Worm (Caenorhabditis elegans) whole organism, young adult: ENCODE data around the gene tpa-1.

ENCODE experiments used
- B0019.2 ChIP-seq: fragments of 200-800 bp; sonication (Bioruptor generic); conservative IDR thresholded peaks from 2 replicates; pipeline ENCODE4 v1.3.6; 2022; ENCODE audit warnings: missing genetic modification reagents, missing genetic modification characterization, missing compliant biosample characterization
- B0035.1 ChIP-seq: sonication (generic microtip); optimal IDR thresholded peaks from 2 replicates; lab custom pipeline; 2016; ENCODE audit warnings: missing genetic modification characterization, mild to moderate bottlenecking, missing compliant biosample characterization, missing genotype, missing genetic modification reagents
- D2030.7 ChIP-seq: fragments of 200-800 bp; sonication (Bioruptor generic); IDR thresholded peaks from 2 replicates; pipeline ENCODE4 v1.3.6; 2022; ENCODE audit warnings: missing genetic modification reagents, missing genetic modification characterization, missing compliant biosample characterization
- F10E7.11 ChIP-seq: sonication (generic microtip); optimal IDR thresholded peaks from 2 replicates; lab custom pipeline; 2017; ENCODE audit warnings: mild to moderate bottlenecking, missing genetic modification characterization, moderate library complexity, missing compliant biosample characterization
- K12H6.12 ChIP-seq: fragments of 200-800 bp; sonication (Bioruptor generic); optimal IDR thresholded peaks from 2 replicates; lab custom pipeline; 2018; ENCODE audit warnings: mild to moderate bottlenecking, missing genetic modification characterization, missing compliant biosample characterization
- Y53F4B.3 ChIP-seq: fragments of 200-800 bp; sonication (Bioruptor generic); IDR thresholded peaks from 2 replicates; pipeline ENCODE4 v1.3.6; 2022; ENCODE audit warnings: missing genetic modification reagents, missing genetic modification characterization, missing compliant biosample characterization
- Y67H2A.10 ChIP-seq: fragments of 200-800 bp; sonication (Bioruptor generic); conservative IDR thresholded peaks from 2 replicates; pipeline ENCODE4 v1.3.6; 2022; ENCODE audit warnings: missing genetic modification reagents, missing genetic modification characterization, missing compliant biosample characterization
- attf-5 ChIP-seq: fragments of 200-800 bp; sonication (Bioruptor generic); optimal IDR thresholded peaks from 2 replicates; lab custom pipeline; 2018; ENCODE audit warnings: mild to moderate bottlenecking, missing genetic modification characterization, missing compliant biosample characterization
- bed-1 ChIP-seq: fragments of 200-800 bp; sonication (Bioruptor generic); IDR thresholded peaks from 2 replicates; pipeline ENCODE4 v1.3.6; 2022; ENCODE audit warnings: missing genetic modification reagents, missing genetic modification characterization, missing compliant biosample characterization
- cebp-1 ChIP-seq, 2 experiments: fragments of 200-800 bp in 1 of 2; sonication (Bioruptor generic) in 1 of 2; sonication (generic microtip) in 1 of 2; IDR thresholded peaks in 1 of 2; optimal IDR thresholded peaks in 1 of 2; 2 replicates each; pipeline versions ENCODE4 v1.3.6 to Lab custom; 2017 to 2022; ENCODE audit warnings: missing compliant biosample characterization in 2 of 2, missing genetic modification characterization in 2 of 2, mild to moderate bottlenecking in 1 of 2, missing genetic modification reagents in 1 of 2, moderate library complexity in 1 of 2
- cebp-2 ChIP-seq: fragments of 200-800 bp; sonication (Bioruptor generic); IDR thresholded peaks from 2 replicates; pipeline ENCODE4 v1.3.6; 2022; ENCODE audit warnings: missing genetic modification characterization, missing compliant biosample characterization
- chd-7 ChIP-seq: sonication (generic microtip); optimal IDR thresholded peaks from 2 replicates; lab custom pipeline; 2016; ENCODE audit warnings: mild to moderate bottlenecking, missing genetic modification characterization, moderate library complexity, missing compliant biosample characterization
- egrh-3 ChIP-seq: fragments of 200-800 bp; sonication (Bioruptor generic); IDR thresholded peaks from 2 replicates; pipeline ENCODE4 v1.3.6; 2022; ENCODE audit warnings: missing genetic modification reagents, missing genetic modification characterization, missing compliant biosample characterization
- ekl-4 ChIP-seq: fragments of 200-800 bp; sonication (Bioruptor generic); IDR thresholded peaks from 2 replicates; pipeline ENCODE4 v1.3.6; 2022; ENCODE audit warnings: missing genetic modification reagents, missing genetic modification characterization, missing compliant biosample characterization
- ets-4 ChIP-seq: fragments of 200-800 bp; sonication (Bioruptor generic); optimal IDR thresholded peaks from 2 replicates; lab custom pipeline; 2018; ENCODE audit warnings: mild to moderate bottlenecking, missing genetic modification characterization, missing compliant biosample characterization
- fkh-3 ChIP-seq: sonication (generic microtip); optimal IDR thresholded peaks from 2 replicates; lab custom pipeline; 2016; ENCODE audit warnings: mild to moderate bottlenecking, missing genetic modification characterization, missing compliant biosample characterization
- hmg-1.2 ChIP-seq: fragments of 200-800 bp; sonication (Bioruptor generic); IDR thresholded peaks from 2 replicates; pipeline ENCODE4 v1.3.6; 2022; ENCODE audit warnings: missing genetic modification reagents, missing genetic modification characterization, missing compliant biosample characterization
- hmg-20 ChIP-seq: fragments of 200-800 bp; sonication (Bioruptor generic); IDR thresholded peaks from 2 replicates; pipeline ENCODE4 v1.3.6; 2022; ENCODE audit warnings: missing genetic modification reagents, missing genetic modification characterization, missing compliant biosample characterization
- lin-54 ChIP-seq: fragments of 200-800 bp; sonication (Bioruptor generic); optimal IDR thresholded peaks from 2 replicates; lab custom pipeline; 2018; ENCODE audit warnings: mild to moderate bottlenecking, missing genetic modification characterization, missing compliant biosample characterization
- lir-1 ChIP-seq: fragments of 200-800 bp; sonication (Bioruptor generic); conservative IDR thresholded peaks from 2 replicates; pipeline ENCODE4 v1.3.6; 2022; ENCODE audit warnings: missing genetic modification reagents, missing genetic modification characterization, missing compliant biosample characterization
- lsy-27 ChIP-seq: sonication (generic microtip); optimal IDR thresholded peaks from 2 replicates; lab custom pipeline; 2017; ENCODE audit warnings: missing genetic modification characterization, mild to moderate bottlenecking, missing compliant biosample characterization, antibody characterized with exemption, missing genotype, borderline replicate concordance; ENCODE audit not compliant: insufficient read depth
- mel-28 ChIP-seq: sonication (generic microtip); optimal IDR thresholded peaks from 2 replicates; lab custom pipeline; 2016; ENCODE audit warnings: borderline replicate concordance, mild to moderate bottlenecking, missing genetic modification characterization, missing compliant biosample characterization
- mes-4 ChIP-seq: sonication (generic microtip); optimal IDR thresholded peaks from 2 replicates; lab custom pipeline; 2016; ENCODE audit warnings: missing genotype, missing genetic modification characterization, missing compliant biosample characterization
- nfya-1 ChIP-seq: sonication (generic microtip); optimal IDR thresholded peaks from 2 replicates; lab custom pipeline; 2017; ENCODE audit warnings: antibody characterized with exemption, missing compliant biosample characterization, missing genetic modification characterization, borderline replicate concordance; ENCODE audit not compliant: insufficient read depth
- nhr-120 ChIP-seq: fragments of 200-800 bp; sonication (Bioruptor generic); IDR thresholded peaks from 2 replicates; pipeline ENCODE4 v1.3.6; 2022; ENCODE audit warnings: missing genetic modification characterization, missing compliant biosample characterization
- nhr-179 ChIP-seq: sonication (generic microtip); optimal IDR thresholded peaks from 2 replicates; lab custom pipeline; 2016; ENCODE audit warnings: mild to moderate bottlenecking, missing genetic modification characterization, missing compliant biosample characterization
- pbrm-1 ChIP-seq: fragments of 200-800 bp; sonication (Bioruptor generic); IDR thresholded peaks from 2 replicates; pipeline ENCODE4 v1.3.6; 2022; ENCODE audit warnings: missing genetic modification reagents, missing genetic modification characterization, missing compliant biosample characterization
- sptf-2 ChIP-seq: fragments of 200-800 bp; sonication (Bioruptor generic); optimal IDR thresholded peaks from 2 replicates; lab custom pipeline; 2018; ENCODE audit warnings: mild to moderate bottlenecking, missing genetic modification characterization, missing compliant biosample characterization
- tbx-9 ChIP-seq: sonication (generic microtip); optimal IDR thresholded peaks from 2 replicates; lab custom pipeline; 2016; ENCODE audit warnings: borderline replicate concordance, missing genetic modification characterization, inconsistent platforms, missing compliant biosample characterization
- zfh-2 ChIP-seq: fragments of 200-800 bp; sonication (Bioruptor generic); conservative IDR thresholded peaks from 2 replicates; pipeline ENCODE4 v1.3.6; 2022; ENCODE audit warnings: missing genetic modification reagents, missing genetic modification characterization, missing compliant biosample characterization
- zim-3 ChIP-seq: sonication (generic microtip); optimal IDR thresholded peaks from 2 replicates; lab custom pipeline; 2017; ENCODE audit warnings: mild to moderate bottlenecking, missing genetic modification characterization, moderate library complexity, missing compliant biosample characterization
- ztf-18 ChIP-seq: sonication (generic microtip); optimal IDR thresholded peaks from 2 replicates; lab custom pipeline; 2016; ENCODE audit warnings: missing genotype, mild to moderate bottlenecking, missing genetic modification characterization, missing compliant biosample characterization
- ztf-26 ChIP-seq: sonication (generic microtip); optimal IDR thresholded peaks from 2 replicates; lab custom pipeline; 2017; ENCODE audit warnings: missing genetic modification characterization, missing compliant biosample characterization

tpa-1 gene

ce11 chrIV:130150-130549 lies 38.4 kb downstream of the tpa-1 start:
- TF ChIP-seq fkh-3, result no peak
- TF ChIP-seq bed-1 (GFP tag; lab: Robert Waterston, UW), result no peak
- TF ChIP-seq B0019.2 (GFP tag; lab: Robert Waterston, UW), result no peak
- TF ChIP-seq lin-54 (GFP tag; lab: Kevin White, UChicago), result no peak
- no peak for TF ChIP-seq Y67H2A.10 (GFP tag; lab: Robert Waterston, UW)
- no peak for TF ChIP-seq ekl-4 (GFP tag; lab: Robert Waterston, UW)
- 0 out of 2 replicates have a peak, but pooled peaks have one; percentile 16 for TF ChIP-seq cebp-1 (GFP tag; IDR thresholded peaks at IDR 0.05; lab: Robert Waterston, UW)
- TF ChIP-seq cebp-1 (tag; optimal IDR thresholded peaks at IDR 0.05; lab: Kevin White, UChicago), result no peak

- TF ChIP-seq hmg-1.2 (GFP tag; lab: Robert Waterston, UW) (peak; percentile 58; the same call in 1 of the 2 replicates), cebp-2 (no peak), zfh-2 (GFP tag; lab: Robert Waterston, UW) (0 out of 2 replicates have a peak, but pooled peaks have one; percentile 25), K12H6.12 (tag; lab: Kevin White, UChicago) (peak; percentile 23)
Observed at ce11 chrIV:132095-132494, 40.3 kb downstream of the tpa-1 start, which contains the start of gene daf-1. TSS of gene daf-1 (plus strand) at chrIV:132416.

ce11 chrIV:133968-134367 lies 42.2 kb downstream of the tpa-1 start:
- no peak for TF ChIP-seq chd-7
- TF ChIP-seq sptf-2 (GFP tag; lab: Kevin White, UChicago), result no peak
- TF ChIP-seq ekl-4 (GFP tag; lab: Robert Waterston, UW), result no peak
- no peak for TF ChIP-seq Y67H2A.10 (GFP tag; lab: Robert Waterston, UW)
- no peak for TF ChIP-seq nfya-1 (tag; lab: Kevin White, UChicago)
- no peak for TF ChIP-seq K12H6.12 (tag; lab: Kevin White, UChicago)
- TF ChIP-seq cebp-1 (GFP tag; IDR thresholded peaks at IDR 0.05; lab: Robert Waterston, UW), result no peak
- no peak for TF ChIP-seq cebp-1 (tag; optimal IDR thresholded peaks at IDR 0.05; lab: Kevin White, UChicago)
- no peak for TF ChIP-seq lir-1
- TF ChIP-seq nhr-179 (tag; lab: Kevin White, UChicago), result no peak
- no peak for TF ChIP-seq egrh-3 (GFP tag; lab: Robert Waterston, UW)
- no peak for TF ChIP-seq hmg-20 (GFP tag; lab: Robert Waterston, UW)
- no peak for TF ChIP-seq lsy-27 (tag; lab: Kevin White, UChicago)
- no peak for TF ChIP-seq mel-28
- no peak for TF ChIP-seq F10E7.11 (tag; lab: Kevin White, UChicago)

ce11 chrIV:139652-140051 lies 47.9 kb downstream of the tpa-1 start:
- TF ChIP-seq zfh-2 (GFP tag; lab: Robert Waterston, UW) (peak; percentile 80), nhr-179 (tag; lab: Kevin White, UChicago) (no peak), egrh-3 (GFP tag; lab: Robert Waterston, UW) (peak; percentile 86), attf-5 (GFP tag; lab: Kevin White, UChicago) (no peak), ets-4 (GFP tag; lab: Kevin White, UChicago) (no peak), ztf-26 (no peak), Y53F4B.3 (GFP tag; lab: Robert Waterston, UW) (no peak)

- TF ChIP-seq zim-3, result no peak
- TF ChIP-seq nhr-120 (GFP tag; lab: Robert Waterston, UW), result no peak
- TF ChIP-seq cebp-1 (GFP tag; IDR thresholded peaks at IDR 0.05; lab: Robert Waterston, UW), result no peak
- TF ChIP-seq cebp-1 (tag; optimal IDR thresholded peaks at IDR 0.05; lab: Kevin White, UChicago), result no peak
- no peak for TF ChIP-seq tbx-9 (tag; lab: Kevin White, UChicago)
- peak; percentile 74 for TF ChIP-seq zfh-2 (GFP tag; lab: Robert Waterston, UW)
- TF ChIP-seq mes-4 (tag; lab: Kevin White, UChicago), result no peak
- no peak for TF ChIP-seq B0035.1 (tag; lab: Kevin White, UChicago)
- TF ChIP-seq ztf-18 (tag; lab: Kevin White, UChicago), result no peak
- TF ChIP-seq egrh-3 (GFP tag; lab: Robert Waterston, UW), result peak; percentile 74; the same call in 1 of the 2 replicates
- no peak for TF ChIP-seq pbrm-1
- TF ChIP-seq D2030.7 (GFP tag; lab: Robert Waterston, UW), result no peak
Observed at ce11 chrIV:141022-141421, 49.2 kb downstream of the tpa-1 start.
